Fruit fly (Drosophila melanogaster) whole organism, embryonic: Measurements from ENCODE around the gene dati.

ENCODE experiments used
- Aef1 ChIP-seq: fragments of 200-800 bp; sonication (Bioruptor generic); IDR thresholded peaks from 3 replicates; pipeline ENCODE4 v1.3.6; 2022; ENCODE audit warnings: missing biosample characterization, missing genetic modification characterization
- Atf3 ChIP-seq: fragments of 200-800 bp; sonication (Bioruptor generic); optimal IDR thresholded peaks from 3 replicates; lab custom pipeline; 2016; ENCODE audit warnings: missing biosample characterization, missing genetic modification characterization
- B-H2 ChIP-seq: fragments of 200-800 bp; sonication (Bioruptor generic); optimal IDR thresholded peaks from 2 replicates; lab custom pipeline; 2018; ENCODE audit warnings: missing biosample characterization, mild to moderate bottlenecking, missing genetic modification characterization
- C15 ChIP-seq: fragments of 200-800 bp; sonication (Bioruptor generic); IDR thresholded peaks from 3 replicates; pipeline ENCODE4 v1.3.6; 2022; ENCODE audit warnings: missing biosample characterization, missing genetic modification characterization
- CG10209 ChIP-seq: fragments of 200-800 bp; sonication (Bioruptor generic); optimal IDR thresholded peaks from 3 replicates; lab custom pipeline; 2017; ENCODE audit warnings: missing biosample characterization, mild to moderate bottlenecking, missing genetic modification characterization, missing genetic modification reagents
- CG12769 ChIP-seq: fragments of 200-800 bp; sonication (Bioruptor generic); optimal IDR thresholded peaks from 2 replicates; lab custom pipeline; 2019; ENCODE audit warnings: missing biosample characterization, mild to moderate bottlenecking, missing genetic modification characterization, moderate library complexity
- CG13424 ChIP-seq: fragments of 200-800 bp; sonication (Bioruptor generic); optimal IDR thresholded peaks from 2 replicates; lab custom pipeline; 2019; ENCODE audit warnings: missing biosample characterization, mild to moderate bottlenecking, missing genetic modification characterization, moderate library complexity
- CG16813 ChIP-seq: fragments of 200-800 bp; sonication (Bioruptor generic); IDR thresholded peaks from 3 replicates; pipeline ENCODE4 v1.3.6; 2022; ENCODE audit warnings: missing biosample characterization, missing genetic modification characterization; ENCODE audit not compliant: partially characterized antibody
- CG17802 ChIP-seq: fragments of 200-800 bp; sonication (Bioruptor generic); optimal IDR thresholded peaks from 2 replicates; lab custom pipeline; 2018; ENCODE audit warnings: missing biosample characterization, mild to moderate bottlenecking, missing genetic modification characterization, moderate library complexity
- CG17829 ChIP-seq: fragments of 200-800 bp; optimal IDR thresholded peaks from 2 replicates; lab custom pipeline; 2019; ENCODE audit warnings: missing biosample characterization, mild to moderate bottlenecking, missing genetic modification characterization, moderate library complexity
- CG2116 ChIP-seq: fragments of 200-800 bp; sonication (Bioruptor generic); optimal IDR thresholded peaks from 3 replicates; lab custom pipeline; 2018; ENCODE audit warnings: missing biosample characterization, mild to moderate bottlenecking, missing genetic modification characterization
- CG31441 ChIP-seq: fragments of 200-800 bp; sonication (Bioruptor generic); IDR thresholded peaks from 2 replicates; pipeline ENCODE4 v1.3.6; 2022; ENCODE audit warnings: missing biosample characterization, missing genetic modification characterization
- CG34224 ChIP-seq: fragments of 200-800 bp; sonication (Bioruptor generic); IDR thresholded peaks from 3 replicates; pipeline ENCODE4 v1.3.6; 2022; ENCODE audit warnings: missing biosample characterization, missing genetic modification characterization; ENCODE audit not compliant: partially characterized antibody
- CG4707 ChIP-seq: fragments of 200-800 bp; sonication (Bioruptor generic); optimal IDR thresholded peaks from 2 replicates; lab custom pipeline; 2018; ENCODE audit warnings: missing biosample characterization, mild to moderate bottlenecking, missing genetic modification characterization, moderate library complexity
- CG4854 ChIP-seq: fragments of 200-800 bp; sonication (Bioruptor generic); optimal IDR thresholded peaks from 2 replicates; lab custom pipeline; 2016; ENCODE audit warnings: missing biosample characterization, missing genetic modification characterization, inconsistent platforms
- CG5953 ChIP-seq: fragments of 200-800 bp; sonication (Bioruptor generic); IDR thresholded peaks from 2 replicates; pipeline ENCODE4 v1.3.6; 2022; ENCODE audit warnings: missing biosample characterization, missing genetic modification characterization
- CG6254 ChIP-seq: fragments of 200-800 bp; sonication (Bioruptor generic); optimal IDR thresholded peaks from 3 replicates; lab custom pipeline; 2017; ENCODE audit warnings: mild to moderate bottlenecking, missing biosample characterization, missing genetic modification reagents, missing genetic modification characterization
- CG9437 ChIP-seq: fragments of 200-800 bp; sonication (Bioruptor generic); optimal IDR thresholded peaks from 2 replicates; lab custom pipeline; 2018; ENCODE audit warnings: missing biosample characterization, mild to moderate bottlenecking, missing genetic modification characterization
- D19A ChIP-seq: fragments of 200-800 bp; optimal IDR thresholded peaks from 3 replicates; lab custom pipeline; 2019; ENCODE audit warnings: missing biosample characterization, mild to moderate bottlenecking, missing genetic modification characterization, moderate library complexity
- Dref ChIP-seq: fragments of 200-800 bp; sonication (Bioruptor generic); IDR thresholded peaks from 2 replicates; pipeline ENCODE4 v1.3.6; 2022; ENCODE audit warnings: missing biosample characterization, missing genetic modification characterization
- Eip74EF ChIP-seq, 2 experiments: fragments of 200-800 bp in 1 of 2; fragments of >200 bp in 1 of 2; sonication (Bioruptor generic) in 1 of 2; optimal IDR thresholded peaks; 2 replicates each; lab custom pipeline; 2017 to 2019; ENCODE audit warnings: missing biosample characterization in 2 of 2, missing genetic modification characterization in 2 of 2, mild to moderate bottlenecking in 1 of 2, moderate library complexity in 1 of 2
- Gsc ChIP-seq: fragments of 200-800 bp; sonication (Bioruptor generic); IDR thresholded peaks from 2 replicates; pipeline ENCODE4 v1.3.6; 2022; ENCODE audit warnings: missing biosample characterization, missing genetic modification characterization
- Hsf ChIP-seq: fragments of 200-800 bp; sonication (Bioruptor generic); optimal IDR thresholded peaks from 3 replicates; lab custom pipeline; 2016; ENCODE audit warnings: missing biosample characterization, missing genetic modification characterization
- Mad ChIP-seq: fragments of 200-800 bp; sonication (Bioruptor generic); optimal IDR thresholded peaks from 2 replicates; lab custom pipeline; 2016; ENCODE audit warnings: missing biosample characterization, missing genetic modification characterization
- Rx ChIP-seq: fragments of 200-800 bp; sonication (Bioruptor generic); IDR thresholded peaks from 2 replicates; pipeline ENCODE4 v1.3.6; 2022; ENCODE audit warnings: missing biosample characterization, missing genetic modification characterization
- Scr ChIP-seq: fragments of 200-800 bp; sonication (Bioruptor generic); IDR thresholded peaks from 2 replicates; pipeline ENCODE4 v1.3.6; 2022; ENCODE audit warnings: missing biosample characterization, missing genetic modification characterization; ENCODE audit not compliant: partially characterized antibody
- Sry-δ ChIP-seq: fragments of 200-800 bp; sonication (Bioruptor generic); optimal IDR thresholded peaks from 2 replicates; lab custom pipeline; 2016; ENCODE audit warnings: missing biosample characterization, missing genetic modification characterization
- bbx ChIP-seq: fragments of 200-800 bp; sonication (Bioruptor generic); IDR thresholded peaks from 2 replicates; pipeline ENCODE4 v1.3.6; 2022; ENCODE audit warnings: missing biosample characterization, missing genetic modification characterization; ENCODE audit not compliant: partially characterized antibody
- exex ChIP-seq: fragments of 200-800 bp; sonication (Bioruptor generic); optimal IDR thresholded peaks from 4 replicates; lab custom pipeline; 2018; ENCODE audit warnings: missing biosample characterization, mild to moderate bottlenecking, missing genetic modification characterization, moderate library complexity
- gem ChIP-seq: fragments of 200-800 bp; sonication (Bioruptor generic); optimal IDR thresholded peaks from 2 replicates; lab custom pipeline; 2019; ENCODE audit warnings: missing biosample characterization, mild to moderate bottlenecking, missing genetic modification characterization, moderate library complexity
- gsb ChIP-seq: fragments of 200-800 bp; sonication (Bioruptor generic); IDR thresholded peaks from 2 replicates; pipeline ENCODE4 v1.3.6; 2022; ENCODE audit warnings: missing biosample characterization, missing genetic modification characterization
- gt ChIP-seq: fragments of 200-800 bp; sonication (Bioruptor generic); IDR thresholded peaks from 2 replicates; pipeline ENCODE4 v1.3.6; 2022; ENCODE audit warnings: missing biosample characterization, missing genetic modification characterization
- jigr1 ChIP-seq: fragments of 200-800 bp; sonication (Bioruptor generic); IDR thresholded peaks from 3 replicates; pipeline ENCODE4 v1.3.6; 2022; ENCODE audit warnings: missing biosample characterization, missing genetic modification characterization
- jing ChIP-seq: fragments of 200-800 bp; sonication (Bioruptor generic); optimal IDR thresholded peaks from 2 replicates; lab custom pipeline; 2018; ENCODE audit warnings: missing biosample characterization, mild to moderate bottlenecking, missing genetic modification characterization
- klu ChIP-seq: fragments of 200-800 bp; sonication (Bioruptor generic); IDR thresholded peaks from 2 replicates; pipeline ENCODE4 v1.3.6; 2022; ENCODE audit warnings: missing biosample characterization, missing genetic modification characterization
- nerfin-1 ChIP-seq: fragments of 200-800 bp; sonication (Bioruptor generic); optimal IDR thresholded peaks from 3 replicates; lab custom pipeline; 2019; ENCODE audit warnings: missing biosample characterization, mild to moderate bottlenecking, missing genetic modification characterization, moderate library complexity
- pros ChIP-seq: fragments of 200-800 bp; sonication (Bioruptor generic); optimal IDR thresholded peaks from 3 replicates; lab custom pipeline; 2019; ENCODE audit warnings: missing biosample characterization, mild to moderate bottlenecking, missing genetic modification characterization, moderate library complexity
- psq ChIP-seq: fragments of 200-800 bp; sonication (Bioruptor generic); optimal IDR thresholded peaks from 2 replicates; lab custom pipeline; 2017; ENCODE audit warnings: missing biosample characterization, missing genetic modification characterization
- pum ChIP-seq: fragments of 200-800 bp; sonication (Bioruptor generic); optimal IDR thresholded peaks from 2 replicates; lab custom pipeline; 2016; ENCODE audit warnings: missing biosample characterization, missing genetic modification characterization
- repo ChIP-seq: fragments of 200-800 bp; sonication (Bioruptor generic); optimal IDR thresholded peaks from 2 replicates; lab custom pipeline; 2016; ENCODE audit warnings: missing biosample characterization, missing genetic modification characterization
- sens-2 ChIP-seq: fragments of 200-800 bp; sonication (Bioruptor generic); IDR thresholded peaks from 2 replicates; pipeline ENCODE4 v1.3.6; 2022; ENCODE audit warnings: missing biosample characterization, missing genetic modification characterization
- sob ChIP-seq: fragments of 200-800 bp; sonication (Bioruptor generic); IDR thresholded peaks from 2 replicates; pipeline ENCODE4 v1.3.6; 2022; ENCODE audit warnings: missing biosample characterization, missing genetic modification characterization
- trem ChIP-seq: fragments of 200-800 bp; optimal IDR thresholded peaks from 3 replicates; lab custom pipeline; 2019; ENCODE audit warnings: missing biosample characterization, mild to moderate bottlenecking, missing genetic modification characterization, moderate library complexity
- vvl ChIP-seq: fragments of 200-800 bp; sonication (Bioruptor generic); IDR thresholded peaks from 2 replicates; pipeline ENCODE4 v1.3.6; 2022; ENCODE audit warnings: missing biosample characterization, missing genetic modification characterization
- wdn ChIP-seq: fragments of 200-800 bp; sonication (Bioruptor generic); IDR thresholded peaks from 2 replicates; pipeline ENCODE4 v1.3.6; 2022; ENCODE audit warnings: missing biosample characterization, missing genetic modification characterization
- wek ChIP-seq: fragments of 200-800 bp; sonication (Bioruptor generic); optimal IDR thresholded peaks from 3 replicates; lab custom pipeline; 2018; ENCODE audit warnings: missing biosample characterization, mild to moderate bottlenecking, missing genetic modification characterization, moderate library complexity
- zen2 ChIP-seq: fragments of 200-800 bp; sonication (Bioruptor generic); IDR thresholded peaks from 3 replicates; pipeline ENCODE4 v1.3.6; 2022; ENCODE audit warnings: missing biosample characterization, missing genetic modification characterization; ENCODE audit not compliant: partially characterized antibody

The dati gene

DNA sequence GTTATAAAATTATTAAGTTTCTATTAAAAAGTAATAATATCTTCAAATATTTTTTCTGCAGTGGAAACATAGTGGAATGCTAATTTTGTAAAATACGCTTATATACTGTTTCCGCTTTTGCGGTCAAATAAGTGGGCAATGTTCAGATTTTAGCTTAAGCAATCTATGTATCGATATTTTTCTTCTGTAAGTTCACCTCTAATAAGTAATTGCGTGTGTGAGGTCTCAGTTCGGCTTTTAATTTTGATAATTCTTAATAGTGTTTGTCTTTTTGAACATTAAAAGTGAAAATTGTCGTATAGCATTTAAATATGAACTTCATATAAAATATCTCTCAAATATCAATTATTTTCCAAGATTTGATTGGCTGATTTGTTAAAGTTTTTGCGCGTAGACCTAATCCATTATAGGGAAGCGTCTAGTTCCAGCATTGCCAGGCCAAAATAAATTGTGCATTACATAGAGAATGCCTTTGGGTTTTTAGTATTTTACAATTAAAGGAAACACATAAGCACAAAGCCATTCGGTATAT lies 35.6 kb downstream of the dati start, which contains the start of gene Hcf (continued):
- TF ChIP-seq sens-2 (GFP tag; lab: Robert Waterston, UW) (no peak), CG34224 (GFP tag; lab: Robert Waterston, UW) (peak; percentile 51; the same call in 1 of the 3 replicates), Dref (GFP tag; lab: Robert Waterston, UW) (peak; percentile 84)

- no peak for TF ChIP-seq Mad (GFP tag; lab: Kevin White, UChicago)
- no peak for TF ChIP-seq jigr1 (GFP tag; lab: Robert Waterston, UW)
- TF ChIP-seq Aef1, result no peak
- TF ChIP-seq CG10209 (GFP tag; lab: Kevin White, UChicago), result no peak
- TF ChIP-seq D19A, result no peak
- no peak for TF ChIP-seq Scr (GFP tag; lab: Robert Waterston, UW)
- no peak for TF ChIP-seq zen2 (GFP tag; lab: Robert Waterston, UW)
- TF ChIP-seq psq (GFP tag; lab: Kevin White, UChicago), result no peak
- TF ChIP-seq jing, result no peak
- no peak for TF ChIP-seq Gsc (GFP tag; lab: Robert Waterston, UW)
- no peak for TF ChIP-seq gt (GFP tag; lab: Robert Waterston, UW)
- no peak for TF ChIP-seq CG31441 (GFP tag; lab: Robert Waterston, UW)
- no peak for TF ChIP-seq C15 (GFP tag; lab: Robert Waterston, UW)
- TF ChIP-seq B-H2 (GFP tag; lab: Kevin White, UChicago), result no peak
- no peak for TF ChIP-seq CG5953 (GFP tag; lab: Robert Waterston, UW)
- no peak for TF ChIP-seq Rx (GFP tag; lab: Robert Waterston, UW)
- TF ChIP-seq CG6254 (GFP tag; lab: Kevin White, UChicago), result no peak
- TF ChIP-seq pros (GFP tag; lab: Kevin White, UChicago), result peak; percentile 85
- TF ChIP-seq exex, result peak; percentile 11
- TF ChIP-seq pum, result no peak
- TF ChIP-seq Sry-δ (GFP tag; lab: Kevin White, UChicago), result peak; percentile 8
- TF ChIP-seq repo, result no peak
- no peak for TF ChIP-seq gsb (GFP tag; lab: Robert Waterston, UW)
- peak; percentile 25 for TF ChIP-seq gem (tag; lab: Kevin White, UChicago)
- no peak for TF ChIP-seq sob (GFP tag; lab: Robert Waterston, UW)
- TF ChIP-seq CG12769 (tag; lab: Kevin White, UChicago), result no peak
- TF ChIP-seq Eip74EF (GFP tag; optimal IDR thresholded peaks at IDR 0.05; lab: Kevin White, UChicago), result no peak
- TF ChIP-seq CG9437 (GFP tag; lab: Kevin White, UChicago), result peak; percentile 90
- TF ChIP-seq CG17829 (tag; lab: Kevin White, UChicago), result no peak
Measured at dm6 chr4:358930-359268, 36.5 kb downstream of the dati start.

DNA sequence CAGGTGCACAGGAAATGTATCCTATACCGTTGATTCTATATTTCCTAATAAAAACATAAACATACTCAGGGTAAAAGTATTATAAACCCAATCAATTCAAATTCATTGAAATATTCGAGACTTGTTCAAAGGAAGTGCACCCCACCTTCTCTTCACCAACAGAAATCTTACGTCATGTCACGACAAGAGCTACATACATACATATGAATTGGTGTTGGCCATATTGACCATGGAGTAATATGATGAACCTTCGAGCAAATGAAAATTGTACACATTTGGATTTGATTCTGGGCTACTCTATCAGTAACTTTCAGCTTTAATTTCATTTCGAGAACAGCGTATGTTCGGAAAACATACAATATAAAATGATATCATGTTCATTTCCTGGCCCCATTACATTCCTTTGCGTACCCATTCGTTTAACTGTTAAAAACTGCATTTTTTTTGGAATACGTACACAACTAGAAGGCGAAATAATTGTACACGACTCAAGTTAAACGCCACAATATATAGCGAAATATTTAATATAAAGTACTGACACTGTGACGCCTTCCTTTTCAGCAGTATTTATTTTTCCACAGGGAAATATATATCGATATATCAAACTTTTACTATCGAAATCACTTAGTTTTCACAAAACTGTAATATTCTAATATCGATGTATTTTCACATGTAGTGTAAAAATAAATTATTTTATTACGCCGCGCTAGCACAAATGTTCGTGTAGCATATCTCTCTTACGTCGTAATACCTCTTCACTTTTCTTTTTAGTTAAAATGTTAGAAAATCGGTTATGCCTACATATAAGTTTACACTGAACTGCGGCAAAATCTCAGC lies 37.1 kb downstream of the dati start, which contains the start of gene PMCA:
PMCA (minus strand) TSS at position 825 of the 837 bp plus-strand sequence.
- TF ChIP-seq nerfin-1 (tag; lab: Kevin White, UChicago) (no peak), CG2116 (peak; percentile 40), Hsf (GFP tag; lab: Kevin White, UChicago) (no peak), CG4854 (GFP tag; lab: Kevin White, UChicago) (no peak), trem (tag; lab: Kevin White, UChicago) (no peak), Atf3 (no peak), exex (peak; percentile 56), vvl (GFP tag; lab: Robert Waterston, UW) (no peak), CG16813 (peak; percentile 76; the same call in 2 of the 3 replicates), bbx (GFP tag; lab: Robert Waterston, UW) (peak; percentile 76; the same call in 1 of the 2 replicates), CG17802 (tag; lab: Kevin White, UChicago) (peak; percentile 83), wek (GFP tag; lab: Kevin White, UChicago) (no peak), CG13424 (tag; lab: Kevin White, UChicago) (no peak), klu (GFP tag; lab: Robert Waterston, UW) (no peak), wdn (no peak), CG4707 (no peak)
